Fruit fly (Drosophila melanogaster) whole organism, embryonic: ENCODE measurements around the gene CG43922.

ENCODE experiments used
- Ada2b ChIP-seq: fragments of 200-800 bp; sonication (Bioruptor generic); IDR thresholded peaks from 2 replicates; pipeline ENCODE4 v1.3.6; 2022; ENCODE audit warnings: missing biosample characterization, missing genetic modification characterization
- Adf1 ChIP-seq: fragments of 200-800 bp; sonication (Bioruptor generic); IDR thresholded peaks from 2 replicates; pipeline ENCODE4 v1.3.6; 2022; ENCODE audit warnings: missing biosample characterization, missing genetic modification characterization
- Bdp1 ChIP-seq: fragments of 200-800 bp; sonication (Bioruptor generic); optimal IDR thresholded peaks from 3 replicates; lab custom pipeline; 2016; ENCODE audit warnings: missing biosample characterization, missing genetic modification characterization
- CG11504 ChIP-seq: fragments of 200-800 bp; sonication (Bioruptor generic); optimal IDR thresholded peaks from 3 replicates; lab custom pipeline; 2019; ENCODE audit warnings: missing biosample characterization, mild to moderate bottlenecking, missing genetic modification characterization, moderate library complexity
- CG13296 ChIP-seq: fragments of 200-800 bp; sonication (Bioruptor generic); optimal IDR thresholded peaks from 3 replicates; lab custom pipeline; 2018; ENCODE audit warnings: missing biosample characterization, mild to moderate bottlenecking, missing genetic modification characterization
- CG14014 ChIP-seq: fragments of 200-800 bp; sonication (Bioruptor generic); IDR thresholded peaks from 2 replicates; pipeline ENCODE4 v1.3.6; 2022; ENCODE audit warnings: missing biosample characterization, missing genetic modification characterization
- CG15011 ChIP-seq: fragments of 200-800 bp; sonication (Bioruptor generic); optimal IDR thresholded peaks from 3 replicates; lab custom pipeline; 2018; ENCODE audit warnings: missing biosample characterization, mild to moderate bottlenecking, missing genetic modification characterization
- CG1647 ChIP-seq: fragments of 200-800 bp; sonication (Bioruptor generic); optimal IDR thresholded peaks from 3 replicates; lab custom pipeline; 2016; ENCODE audit warnings: missing biosample characterization, missing genetic modification characterization
- CG16815 ChIP-seq: fragments of 200-800 bp; sonication (Bioruptor generic); optimal IDR thresholded peaks from 3 replicates; lab custom pipeline; 2017; ENCODE audit warnings: missing biosample characterization, mild to moderate bottlenecking, missing genetic modification characterization
- CG17359 ChIP-seq: fragments of 200-800 bp; sonication (Bioruptor generic); optimal IDR thresholded peaks from 3 replicates; lab custom pipeline; 2018; ENCODE audit warnings: missing biosample characterization, mild to moderate bottlenecking, missing genetic modification characterization, moderate library complexity
- CG17361 ChIP-seq: fragments of 200-800 bp; sonication (Bioruptor generic); IDR thresholded peaks from 3 replicates; pipeline ENCODE4 v1.3.6; 2022; ENCODE audit warnings: missing biosample characterization, missing genetic modification characterization
- CG18011 ChIP-seq: fragments of 200-800 bp; sonication (Bioruptor generic); optimal IDR thresholded peaks from 2 replicates; lab custom pipeline; 2017; ENCODE audit warnings: missing biosample characterization, missing genetic modification characterization, mild to moderate bottlenecking, moderate library complexity, missing genotype
- CG18476 ChIP-seq: fragments of 200-800 bp; sonication (Bioruptor generic); optimal IDR thresholded peaks from 2 replicates; lab custom pipeline; 2016; ENCODE audit warnings: missing biosample characterization, mild to moderate bottlenecking, missing genetic modification characterization
- CG2875 ChIP-seq: fragments of 200-800 bp; sonication (Bioruptor generic); optimal IDR thresholded peaks from 2 replicates; lab custom pipeline; 2017; ENCODE audit warnings: missing biosample characterization, mild to moderate bottlenecking, missing genetic modification characterization, missing genetic modification reagents
- CG30020 ChIP-seq: fragments of 200-800 bp; optimal IDR thresholded peaks from 2 replicates; lab custom pipeline; 2019; ENCODE audit warnings: missing biosample characterization, mild to moderate bottlenecking, missing genetic modification characterization, moderate library complexity
- CG3281 ChIP-seq: fragments of 200-800 bp; sonication (Bioruptor generic); optimal IDR thresholded peaks from 3 replicates; lab custom pipeline; 2017; ENCODE audit warnings: missing biosample characterization, mild to moderate bottlenecking, missing genetic modification characterization
- CG34224 ChIP-seq: fragments of 200-800 bp; sonication (Bioruptor generic); IDR thresholded peaks from 3 replicates; pipeline ENCODE4 v1.3.6; 2022; ENCODE audit warnings: missing biosample characterization, missing genetic modification characterization; ENCODE audit not compliant: partially characterized antibody
- CG5953 ChIP-seq: fragments of 200-800 bp; sonication (Bioruptor generic); IDR thresholded peaks from 2 replicates; pipeline ENCODE4 v1.3.6; 2022; ENCODE audit warnings: missing biosample characterization, missing genetic modification characterization
- CG6272 ChIP-seq: fragments of 200-800 bp; sonication (Bioruptor generic); IDR thresholded peaks from 2 replicates; pipeline ENCODE4 v1.3.6; 2022; ENCODE audit warnings: missing biosample characterization, missing genetic modification characterization
- CG6654 ChIP-seq: fragments of 200-800 bp; sonication (Bioruptor generic); optimal IDR thresholded peaks from 2 replicates; lab custom pipeline; 2017; ENCODE audit warnings: missing biosample characterization, mild to moderate bottlenecking, missing genetic modification characterization
- CG7963 ChIP-seq: fragments of 200-800 bp; sonication (Bioruptor generic); IDR thresholded peaks from 3 replicates; pipeline ENCODE4 v1.3.6; 2022; ENCODE audit warnings: missing biosample characterization, missing genetic modification characterization; ENCODE audit not compliant: partially characterized antibody
- CG8924 ChIP-seq: fragments of 200-800 bp; optimal IDR thresholded peaks from 3 replicates; lab custom pipeline; 2019; ENCODE audit warnings: missing biosample characterization, mild to moderate bottlenecking, missing genetic modification characterization, moderate library complexity
- CHES-1-like ChIP-seq: fragments of 200-800 bp; sonication (Bioruptor generic); optimal IDR thresholded peaks from 2 replicates; lab custom pipeline; 2016; ENCODE audit warnings: missing biosample characterization, missing genetic modification characterization
- CkIIα-i1 ChIP-seq: fragments of 200-800 bp; sonication (Bioruptor generic); IDR thresholded peaks from 2 replicates; pipeline ENCODE4 v1.3.6; 2022; ENCODE audit warnings: missing biosample characterization, missing genetic modification characterization
- Dp ChIP-seq: fragments of 200-800 bp; sonication (Bioruptor generic); optimal IDR thresholded peaks from 2 replicates; lab custom pipeline; 2018; ENCODE audit warnings: missing biosample characterization, mild to moderate bottlenecking, missing genetic modification characterization, moderate library complexity
- Gug ChIP-seq: fragments of 200-800 bp; sonication (Bioruptor generic); IDR thresholded peaks from 4 replicates; pipeline ENCODE4 v1.3.6; 2022; ENCODE audit warnings: missing biosample characterization, missing genetic modification characterization
- H2.0 ChIP-seq: fragments of 200-800 bp; sonication (Bioruptor generic); IDR thresholded peaks from 2 replicates; pipeline ENCODE4 v1.3.6; 2022; ENCODE audit warnings: missing biosample characterization, missing genetic modification characterization
- Lpt ChIP-seq: fragments of >200 bp; optimal IDR thresholded peaks from 2 replicates; lab custom pipeline; 2018; ENCODE audit warnings: missing biosample characterization, missing genetic modification characterization
- MTF-1 ChIP-seq: fragments of 200-800 bp; sonication (Bioruptor generic); optimal IDR thresholded peaks from 2 replicates; lab custom pipeline; 2018; ENCODE audit warnings: missing biosample characterization, mild to moderate bottlenecking, missing genetic modification characterization, borderline replicate concordance
- Neu2 ChIP-seq: fragments of 200-800 bp; sonication (Bioruptor generic); optimal IDR thresholded peaks from 3 replicates; lab custom pipeline; 2016; ENCODE audit warnings: missing biosample characterization, missing genetic modification characterization, borderline replicate concordance
- Spps ChIP-seq: fragments of 200-800 bp; sonication (Bioruptor generic); optimal IDR thresholded peaks from 2 replicates; lab custom pipeline; 2018; ENCODE audit warnings: missing biosample characterization, mild to moderate bottlenecking, missing genetic modification characterization
- Trl ChIP-seq, 3 experiments: fragments of >200 bp in 2 of 3; fragments of 200-800 bp in 1 of 3; sonication (Bioruptor generic) in 1 of 3; optimal IDR thresholded peaks; 2 replicates in 1 of 3; 3 replicates in 2 of 3; lab custom pipeline; 2016 to 2017; ENCODE audit warnings: missing biosample characterization in 1 of 3, missing genetic modification characterization in 1 of 3
- Vsx1 ChIP-seq: fragments of 200-800 bp; sonication (Bioruptor generic); optimal IDR thresholded peaks from 2 replicates; lab custom pipeline; 2017; ENCODE audit warnings: missing biosample characterization, mild to moderate bottlenecking, missing genetic modification characterization, missing genetic modification reagents
- Xbp1 ChIP-seq: fragments of 200-800 bp; sonication (Bioruptor generic); optimal IDR thresholded peaks from 3 replicates; lab custom pipeline; 2016; ENCODE audit warnings: missing biosample characterization, mild to moderate bottlenecking, missing genetic modification characterization
- bab2 ChIP-seq: fragments of 200-800 bp; sonication (Bioruptor generic); optimal IDR thresholded peaks from 2 replicates; lab custom pipeline; 2016; ENCODE audit warnings: missing biosample characterization, missing genetic modification characterization
- br ChIP-seq: fragments of >200 bp; optimal IDR thresholded peaks from 2 replicates; lab custom pipeline; 2017
- btn ChIP-seq: fragments of 200-800 bp; sonication (Bioruptor generic); optimal IDR thresholded peaks from 2 replicates; lab custom pipeline; 2016; ENCODE audit warnings: missing biosample characterization, missing genetic modification characterization
- chn ChIP-seq: fragments of 200-800 bp; sonication (Bioruptor generic); optimal IDR thresholded peaks from 2 replicates; lab custom pipeline; 2016; ENCODE audit warnings: missing biosample characterization, missing genetic modification characterization
- dmrt11E ChIP-seq: fragments of 200-800 bp; sonication (Bioruptor generic); optimal IDR thresholded peaks from 3 replicates; lab custom pipeline; 2018; ENCODE audit warnings: missing biosample characterization, mild to moderate bottlenecking, missing genetic modification characterization, moderate library complexity
- ems ChIP-seq: fragments of 200-800 bp; sonication (Bioruptor generic); optimal IDR thresholded peaks from 3 replicates; lab custom pipeline; 2016; ENCODE audit warnings: missing biosample characterization, missing genetic modification characterization
- gt ChIP-seq: fragments of 200-800 bp; sonication (Bioruptor generic); IDR thresholded peaks from 2 replicates; pipeline ENCODE4 v1.3.6; 2022; ENCODE audit warnings: missing biosample characterization, missing genetic modification characterization
- jing ChIP-seq: fragments of 200-800 bp; sonication (Bioruptor generic); optimal IDR thresholded peaks from 2 replicates; lab custom pipeline; 2018; ENCODE audit warnings: missing biosample characterization, mild to moderate bottlenecking, missing genetic modification characterization
- lab ChIP-seq: fragments of 200-800 bp; sonication (Bioruptor generic); optimal IDR thresholded peaks from 3 replicates; lab custom pipeline; 2017; ENCODE audit warnings: missing biosample characterization, missing genetic modification characterization, mild to moderate bottlenecking, moderate library complexity, missing genetic modification reagents
- oc ChIP-seq: fragments of 200-800 bp; sonication (Bioruptor generic); optimal IDR thresholded peaks from 2 replicates; lab custom pipeline; 2018; ENCODE audit warnings: missing biosample characterization, mild to moderate bottlenecking, missing genetic modification characterization, moderate library complexity
- p53 ChIP-seq: fragments of 200-800 bp; sonication (Bioruptor generic); optimal IDR thresholded peaks from 2 replicates; lab custom pipeline; 2016; ENCODE audit warnings: missing biosample characterization, missing genetic modification characterization
- rib ChIP-seq: fragments of 200-800 bp; sonication (Bioruptor generic); IDR thresholded peaks from 2 replicates; pipeline ENCODE4 v1.3.6; 2022; ENCODE audit warnings: missing biosample characterization, missing genetic modification characterization
- sisA ChIP-seq: fragments of 200-800 bp; sonication (Bioruptor generic); IDR thresholded peaks from 2 replicates; pipeline ENCODE4 v1.3.6; 2022; ENCODE audit warnings: missing biosample characterization, missing genetic modification characterization
- z ChIP-seq: fragments of 200-800 bp; sonication (Bioruptor generic); IDR thresholded peaks from 3 replicates; pipeline ENCODE4 v1.3.6; 2022; ENCODE audit warnings: missing biosample characterization, missing genetic modification characterization
- zfh2 ChIP-seq: fragments of 200-800 bp; sonication (Bioruptor generic); optimal IDR thresholded peaks from 2 replicates; lab custom pipeline; 2016; ENCODE audit warnings: missing biosample characterization, missing genetic modification characterization

CG43922 gene

DNA sequence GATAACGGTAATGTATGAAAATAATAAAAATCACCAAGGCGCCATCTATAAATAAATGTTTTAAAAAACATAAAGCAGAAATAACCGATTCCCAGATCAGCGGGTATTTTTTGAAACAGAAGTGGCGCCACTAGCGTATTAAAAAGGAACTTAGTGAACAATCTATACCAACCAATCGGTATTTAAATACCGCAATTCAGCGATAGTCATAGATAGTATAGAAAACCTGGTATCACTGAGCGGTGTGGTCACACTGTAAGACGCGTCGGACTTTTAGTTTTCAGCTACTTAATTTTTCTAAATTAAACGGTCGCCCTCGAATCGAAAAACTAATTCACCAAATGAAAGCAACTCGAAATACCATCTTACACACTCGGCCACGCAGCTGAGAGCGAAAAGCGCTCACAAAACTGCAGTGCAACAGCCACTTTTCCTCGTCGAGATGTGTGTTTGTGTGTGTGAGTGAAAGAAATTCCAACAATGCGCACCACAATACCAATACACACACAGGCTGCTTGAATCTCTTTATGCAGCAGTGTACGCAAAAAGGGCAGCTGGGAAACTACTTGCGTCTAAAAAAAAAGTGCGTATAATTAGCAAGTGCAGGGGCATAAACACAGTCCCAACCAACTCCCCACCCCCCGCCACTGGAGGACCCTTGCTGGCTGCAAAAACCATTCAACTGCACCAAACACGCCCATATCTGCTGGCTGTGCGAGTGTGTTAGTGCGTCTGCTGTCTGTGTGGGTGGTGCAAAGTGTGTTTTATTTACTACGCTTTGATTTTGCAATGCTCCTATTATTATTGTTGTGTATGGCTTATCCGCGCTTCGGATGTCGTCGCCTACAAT, 15.2 kb upstream of the CG43922 start, which contains the start of gene PDZ-GEF (continued):
- TF ChIP-seq Ada2b (GFP tag; lab: Robert Waterston, UW) (no peak; the same call in 1 of the 2 replicates), Vsx1 (no peak), zfh2 (GFP tag; lab: Kevin White, UChicago) (no peak), CG17359 (tag; lab: Kevin White, UChicago) (no peak), Adf1 (no peak), CG18011 (GFP tag; lab: Kevin White, UChicago) (no peak), br (lab: Kevin White, UChicago) (no peak), CG13296 (GFP tag; lab: Kevin White, UChicago) (no peak), CHES-1-like (GFP tag; lab: Kevin White, UChicago) (peak; percentile 69), btn (peak; percentile 30), Lpt (GFP tag; lab: Kevin White, UChicago) (no peak), CG8924 (no peak), CG1647 (no peak), CG3281 (GFP tag; lab: Kevin White, UChicago) (no peak), chn (GFP tag; lab: Kevin White, UChicago) (peak; percentile 55), oc (tag; lab: Kevin White, UChicago) (no peak), Gug (GFP tag; lab: Robert Waterston, UW) (peak; percentile 43; the same call in 1 of the 4 replicates), rib (GFP tag; lab: Robert Waterston, UW) (no peak), CG16815 (no peak), sisA (GFP tag; lab: Robert Waterston, UW) (peak; percentile 62), p53 (GFP tag; lab: Kevin White, UChicago) (peak; percentile 69), bab2 (GFP tag; lab: Kevin White, UChicago) (peak; percentile 51), CkIIα-i1 (GFP tag; lab: Robert Waterston, UW) (no peak), MTF-1 (GFP tag; lab: Kevin White, UChicago) (peak; percentile 62), lab (GFP tag; lab: Kevin White, UChicago) (no peak), H2.0 (GFP tag; lab: Robert Waterston, UW) (peak; percentile 42), CG11504 (tag; lab: Kevin White, UChicago) (no peak), CG6272 (GFP tag; lab: Robert Waterston, UW) (no peak), jing (GFP tag; lab: Kevin White, UChicago) (no peak), CG17361 (GFP tag; lab: Robert Waterston, UW) (no peak; the same call in 2 of the 3 replicates), Spps (tag; lab: Kevin White, UChicago) (no peak), gt (GFP tag; lab: Robert Waterston, UW) (no peak), CG18476 (GFP tag; lab: Kevin White, UChicago) (no peak), CG14014 (GFP tag; lab: Robert Waterston, UW) (peak; percentile 47; the same call in 1 of the 2 replicates), dmrt11E (tag; lab: Kevin White, UChicago) (peak; percentile 50), CG15011 (GFP tag; lab: Kevin White, UChicago) (no peak), CG2875 (GFP tag; lab: Kevin White, UChicago) (no peak), CG7963 (GFP tag; lab: Robert Waterston, UW) (no peak), CG5953 (GFP tag; lab: Robert Waterston, UW) (no peak), CG34224 (GFP tag; lab: Robert Waterston, UW) (no peak; the same call in 2 of the 3 replicates), Neu2 (GFP tag; lab: Kevin White, UChicago) (no peak), ems (no peak), CG6654 (GFP tag; lab: Kevin White, UChicago) (no peak), z (GFP tag; lab: Robert Waterston, UW) (no peak), Bdp1 (GFP tag; lab: Kevin White, UChicago) (no peak), Trl (optimal IDR thresholded peaks at IDR 0.05; lab: Kevin White, UChicago) (no peak), Trl (GFP tag; optimal IDR thresholded peaks at IDR 0.05; lab: Kevin White, UChicago) (peak; percentile 75), Xbp1 (GFP tag; lab: Kevin White, UChicago) (peak; percentile 77), CG30020 (tag; lab: Kevin White, UChicago) (no peak), Dp (peak; percentile 68)
